Worm (Caenorhabditis elegans): Measurements from ENCODE around the gene C15H7.3.

Gene C15H7.3

DNA sequence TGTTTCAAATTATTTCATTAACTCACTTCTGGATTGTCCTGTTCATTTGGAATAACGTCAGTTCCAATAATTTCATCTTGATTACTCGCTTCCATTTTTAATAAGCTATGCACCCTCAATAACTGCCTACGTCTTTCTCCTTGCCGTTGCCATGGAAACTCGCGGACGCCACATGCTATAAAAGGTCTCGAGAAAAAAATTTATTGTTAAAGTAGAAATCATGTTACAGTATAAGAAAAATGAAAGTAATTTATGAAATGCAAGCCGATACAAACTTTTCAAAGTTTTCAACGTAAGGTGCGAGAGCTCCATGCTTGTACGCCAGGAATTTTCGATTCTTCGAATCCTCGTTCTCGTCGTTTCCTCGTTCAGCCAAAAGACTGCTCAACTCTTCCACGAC lies 39.7 kb downstream of the C15H7.3 start, which contains the start of gene bbs-4:
Gene bbs-4, minus strand, starts transcription at position 101 of the 400 bp plus-strand sequence.
- no peak for TF ChIP-seq lin-13 (GFP tag; optimal IDR thresholded peaks at IDR 0.05)
- TF ChIP-seq egl-13 (tag; optimal IDR thresholded peaks at IDR 0.05) = no peak
- TF ChIP-seq lin-15B (tag; optimal IDR thresholded peaks at IDR 0.05) = no peak
- no peak for TF ChIP-seq ceh-63 (GFP tag; optimal IDR thresholded peaks at IDR 0.05)
- no peak for TF ChIP-seq C34B4.2 (tag; optimal IDR thresholded peaks at IDR 0.05)
- no peak for TF ChIP-seq sup-37 (GFP tag; optimal IDR thresholded peaks at IDR 0.05)
- TF ChIP-seq snpc-4 (tag; optimal IDR thresholded peaks at IDR 0.05) = no peak
- TF ChIP-seq fkh-8 (tag; optimal IDR thresholded peaks at IDR 0.05) = peak; percentile 54

DNA sequence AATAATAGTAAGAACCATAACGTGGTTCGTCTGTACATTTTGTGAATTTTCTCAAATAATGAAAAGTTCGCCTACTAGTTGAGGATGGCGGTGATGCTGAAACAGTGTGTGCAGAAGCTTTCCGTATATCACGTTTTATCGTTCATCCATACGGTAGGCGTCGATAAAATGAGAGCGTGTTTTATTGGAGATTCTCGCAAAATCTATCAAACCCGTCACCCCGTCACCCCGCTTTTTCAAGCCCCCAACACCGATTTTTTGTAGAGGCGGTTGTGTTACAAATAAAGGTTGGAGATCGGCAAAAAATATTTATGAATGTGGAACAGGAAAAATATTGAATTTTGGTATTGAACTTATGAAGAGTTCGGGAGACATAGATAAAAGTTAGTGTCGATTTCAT lies 43.1 kb downstream of the C15H7.3 start, which contains the start of gene clec-161:
Gene clec-161, minus strand, starts transcription at position 101 of the 400 bp plus-strand sequence.
- TF ChIP-seq nhr-237 (tag; optimal IDR thresholded peaks at IDR 0.05) (no peak), mab-9 (GFP tag; IDR thresholded peaks at IDR 0.05) (no peak), ceh-8 (GFP tag; optimal IDR thresholded peaks at IDR 0.05) (no peak), nhr-84 (tag; optimal IDR thresholded peaks at IDR 0.05) (no peak), C16A3.4 (tag; optimal IDR thresholded peaks at IDR 0.05) (no peak), lin-39 (tag; optimal IDR thresholded peaks at IDR 0.05) (no peak), isw-1 (GFP tag; IDR thresholded peaks at IDR 0.05) (no peak), nhr-77 (tag; optimal IDR thresholded peaks at IDR 0.05) (no peak), mep-1 (tag; optimal IDR thresholded peaks at IDR 0.05) (no peak), rnt-1 (tag; optimal IDR thresholded peaks at IDR 0.05) (no peak), lin-15B (tag; optimal IDR thresholded peaks at IDR 0.05) (no peak), lin-13 (GFP tag; optimal IDR thresholded peaks at IDR 0.05) (no peak), dpl-1 (GFP tag; optimal IDR thresholded peaks at IDR 0.05) (no peak), sup-37 (GFP tag; optimal IDR thresholded peaks at IDR 0.05) (no peak), lsy-2 (tag; optimal IDR thresholded peaks at IDR 0.05) (no peak), tbx-2 (tag; optimal IDR thresholded peaks at IDR 0.05) (no peak), xbp-1 (tag; optimal IDR thresholded peaks at IDR 0.05) (no peak), lin-14 (GFP tag; optimal IDR thresholded peaks at IDR 0.05) (no peak), tlp-1 (tag; optimal IDR thresholded peaks at IDR 0.05) (no peak), skn-1 (tag; optimal IDR thresholded peaks at IDR 0.05) (no peak)

DNA sequence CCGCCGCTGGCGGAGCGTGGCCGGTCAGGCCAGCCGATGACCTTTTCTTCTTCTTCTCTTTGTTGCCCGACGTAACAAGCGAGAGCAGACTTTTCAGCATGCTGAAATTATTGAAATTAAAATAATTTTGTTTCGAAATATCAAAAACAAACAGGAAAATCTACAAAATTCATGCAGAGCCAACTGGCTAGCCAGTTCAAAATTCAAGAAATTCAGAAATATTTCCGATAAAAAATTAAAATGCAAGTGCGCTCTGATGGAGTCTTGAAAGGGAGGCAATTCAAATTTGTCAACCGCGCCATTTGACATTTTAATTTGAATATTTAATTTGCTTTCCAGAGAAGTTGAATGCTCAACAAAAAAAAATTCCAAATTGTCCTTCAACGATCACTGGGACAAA lies 51.1 kb downstream of the C15H7.3 start, which contains the start of gene F58A4.2:
Gene F58A4.2, minus strand, starts transcription at position 101 of the 400 bp plus-strand sequence.
- no peak for TF ChIP-seq tbx-2 (tag; optimal IDR thresholded peaks at IDR 0.05)
- no peak for TF ChIP-seq snu-23 (GFP tag; optimal IDR thresholded peaks at IDR 0.05)
- TF ChIP-seq dsc-1 (tag; optimal IDR thresholded peaks at IDR 0.05) = no peak
- no peak for TF ChIP-seq hpl-2 (GFP tag; optimal IDR thresholded peaks at IDR 0.05)
- TF ChIP-seq lin-39 (tag; optimal IDR thresholded peaks at IDR 0.05) = no peak
- TF ChIP-seq efl-1 (optimal IDR thresholded peaks at IDR 0.05) = peak in 1 of 2 experiments; percentile 79
- peak in 1 of 2 experiments; percentile 19 for TF ChIP-seq efl-1 (GFP tag; optimal IDR thresholded peaks at IDR 0.05 in 1 of 2)
- no peak for TF ChIP-seq grh-1 (GFP tag; IDR thresholded peaks at IDR 0.05)
- no peak for TF ChIP-seq nhr-77 (tag; optimal IDR thresholded peaks at IDR 0.05)

All from whole organism, L1 larva.